Fruit fly (Drosophila melanogaster) whole organism, wandering third instar larva: ENCODE results near the gene PNUTS.

Source experiments
- CG9705 ChIP-seq: fragments of 200-800 bp; sonication (Bioruptor generic); optimal IDR thresholded peaks from 2 replicates; lab custom pipeline; 2018; ENCODE audit warnings: missing biosample characterization, mild to moderate bottlenecking, missing genetic modification characterization
- CrebA ChIP-seq: fragments of 200-800 bp; sonication (Bioruptor generic); optimal IDR thresholded peaks from 2 replicates; lab custom pipeline; 2016; ENCODE audit warnings: missing biosample characterization, mild to moderate bottlenecking, missing genetic modification characterization, borderline replicate concordance
- Hr78 ChIP-seq: fragments of >200 bp; optimal IDR thresholded peaks from 2 replicates; lab custom pipeline; 2017; ENCODE audit warnings: missing biosample characterization, missing genetic modification characterization
- Jra ChIP-seq: sonication (Bioruptor generic); optimal IDR thresholded peaks from 2 replicates; lab custom pipeline; 2016; ENCODE audit warnings: missing biosample characterization, missing genetic modification characterization
- Sp1 ChIP-seq: fragments of 200-800 bp; sonication (Bioruptor generic); optimal IDR thresholded peaks from 3 replicates; lab custom pipeline; 2019; ENCODE audit warnings: missing biosample characterization, mild to moderate bottlenecking, missing genetic modification characterization, moderate library complexity
- Vsx2 ChIP-seq: fragments of 200-300, 225-300 bp; sonication (Bioruptor generic); optimal IDR thresholded peaks from 2 replicates; lab custom pipeline; 2018; ENCODE audit warnings: missing biosample characterization, missing genetic modification characterization; ENCODE audit not compliant: partially characterized antibody
- brk ChIP-seq: fragments of 200-800 bp; sonication (Bioruptor generic); optimal IDR thresholded peaks from 2 replicates; lab custom pipeline; 2016; ENCODE audit warnings: missing biosample characterization, mild to moderate bottlenecking, missing genetic modification characterization
- dmrt93B ChIP-seq: fragments of 200-800 bp; sonication (Bioruptor generic); optimal IDR thresholded peaks from 2 replicates; lab custom pipeline; 2018; ENCODE audit warnings: missing biosample characterization, mild to moderate bottlenecking, missing genetic modification characterization
- foxo ChIP-seq, 2 experiments: fragments of 200-800 bp; sonication (Bioruptor generic); optimal IDR thresholded peaks; 2 replicates in 1 of 2; 3 replicates in 1 of 2; lab custom pipeline; 2016 to 2017; ENCODE audit warnings: missing biosample characterization in 2 of 2, missing genetic modification characterization in 2 of 2
- lola ChIP-seq: fragments of >200 bp; optimal IDR thresholded peaks from 2 replicates; lab custom pipeline; 2017; ENCODE audit warnings: missing biosample characterization, missing genetic modification characterization
- psq ChIP-seq: fragments of 200-800 bp; sonication (Bioruptor generic); optimal IDR thresholded peaks from 3 replicates; lab custom pipeline; 2017; ENCODE audit warnings: missing biosample characterization, mild to moderate bottlenecking, missing genetic modification characterization, moderate library complexity
- usp ChIP-seq: fragments of >200 bp; optimal IDR thresholded peaks from 2 replicates; lab custom pipeline; 2017; ENCODE audit warnings: missing biosample characterization, missing genetic modification characterization

DNA sequence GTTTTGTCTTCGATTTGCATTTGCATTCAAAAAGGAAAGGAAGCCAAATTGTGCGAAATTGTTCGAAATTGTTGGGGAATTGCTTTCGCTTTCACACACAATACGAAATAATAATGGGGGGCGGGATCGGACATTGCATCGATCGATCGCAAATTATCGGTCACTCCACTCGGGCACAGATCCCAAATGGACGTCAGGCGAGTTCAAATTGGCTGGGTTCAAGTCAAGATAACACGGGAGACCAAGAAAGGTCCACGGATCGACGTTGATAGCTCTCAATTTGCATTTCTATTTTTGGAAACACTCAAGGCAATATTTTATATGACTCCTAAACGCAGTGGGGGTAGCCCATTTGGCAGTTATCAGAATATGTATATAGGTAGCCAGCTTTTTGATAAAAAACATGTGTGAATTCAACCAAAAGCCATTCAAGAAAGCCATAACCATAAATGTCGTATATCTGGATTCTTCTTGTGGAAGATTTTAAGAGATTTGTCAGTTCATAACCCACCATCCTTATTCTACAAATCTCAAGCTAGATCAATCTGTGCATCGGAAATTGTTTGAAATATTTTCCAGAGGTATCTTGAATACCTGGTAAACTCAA lies 21.0 kb upstream of the PNUTS start:
- TF ChIP-seq usp (GFP tag; lab: Kevin White, UChicago) (no peak), brk (no peak), psq (no peak), dmrt93B (no peak), Jra (no peak), Hr78 (no peak), foxo (GFP tag; optimal IDR thresholded peaks at IDR 0.05; lab: Kevin White, UChicago) (no peak), Vsx2 (GFP tag; lab: Kevin White, UChicago) (no peak), Sp1 (GFP tag; lab: Kevin White, UChicago) (no peak), CG9705 (GFP tag; lab: Kevin White, UChicago) (no peak), lola (no peak), CrebA (no peak)
